Fruit fly (Drosophila melanogaster) whole organism, prepupa: ENCODE results near the gene CG32266.
A peak's percentile ranks its signal among the peaks of the same experiment; 100 is the strongest.

Experiments
- Blimp-1 ChIP-seq: fragments of 200-800 bp; sonication (Bioruptor generic); optimal IDR thresholded peaks from 3 replicates; lab custom pipeline; 2017; ENCODE audit warnings: missing biosample characterization, missing genetic modification characterization, mild to moderate bottlenecking, moderate library complexity, missing genetic modification reagents
- CG10631 ChIP-seq: fragments of 200-800 bp; sonication (Bioruptor generic); optimal IDR thresholded peaks from 2 replicates; lab custom pipeline; 2016; ENCODE audit warnings: missing biosample characterization, missing genetic modification characterization
- CG10669 ChIP-seq: fragments of 200-800 bp; sonication (Bioruptor generic); optimal IDR thresholded peaks from 3 replicates; lab custom pipeline; 2018; ENCODE audit warnings: missing biosample characterization, mild to moderate bottlenecking, missing genetic modification characterization, moderate library complexity
- CG11294 ChIP-seq: fragments of 200-800 bp; sonication (Bioruptor generic); IDR thresholded peaks from 2 replicates; pipeline ENCODE4 v1.3.6; 2022; ENCODE audit warnings: missing biosample characterization, missing genetic modification characterization
- CG11762 ChIP-seq: fragments of 200-800 bp; sonication (Bioruptor generic); optimal IDR thresholded peaks from 3 replicates; lab custom pipeline; 2016; ENCODE audit warnings: missing biosample characterization, missing genetic modification characterization; ENCODE audit not compliant: insufficient read depth
- CG11902 ChIP-seq: fragments of 200-800 bp; sonication (Bioruptor generic); optimal IDR thresholded peaks from 3 replicates; lab custom pipeline; 2016; ENCODE audit warnings: missing biosample characterization, missing genetic modification characterization
- CG15336 ChIP-seq: fragments of 200-800 bp; sonication (Bioruptor generic); IDR thresholded peaks from 2 replicates; pipeline ENCODE4 v1.3.6; 2022; ENCODE audit warnings: missing biosample characterization, missing genetic modification characterization
- CG1621 ChIP-seq: fragments of 200-800 bp; sonication (Bioruptor generic); optimal IDR thresholded peaks from 3 replicates; lab custom pipeline; 2018; ENCODE audit warnings: missing biosample characterization, mild to moderate bottlenecking, missing genetic modification characterization
- CG3032 ChIP-seq: fragments of 200-800 bp; optimal IDR thresholded peaks from 2 replicates; lab custom pipeline; 2019; ENCODE audit warnings: missing biosample characterization, mild to moderate bottlenecking, missing genetic modification characterization, moderate library complexity
- CG31627 ChIP-seq: fragments of 200-800 bp; sonication (Bioruptor generic); optimal IDR thresholded peaks from 3 replicates; lab custom pipeline; 2016; ENCODE audit warnings: missing biosample characterization, missing genetic modification characterization
- CG3919 ChIP-seq: fragments of 200-800 bp; sonication (Bioruptor generic); optimal IDR thresholded peaks from 3 replicates; lab custom pipeline; 2016; ENCODE audit warnings: missing biosample characterization, missing genetic modification characterization
- CG4318 ChIP-seq: fragments of 200-800 bp; sonication (Bioruptor generic); optimal IDR thresholded peaks from 3 replicates; lab custom pipeline; 2017; ENCODE audit warnings: missing biosample characterization, mild to moderate bottlenecking, missing genetic modification characterization
- CG6163 ChIP-seq: fragments of 200-800 bp; sonication (Bioruptor generic); IDR thresholded peaks from 3 replicates; pipeline ENCODE4 v1.3.6; 2022; ENCODE audit warnings: missing biosample characterization, missing genetic modification characterization
- CG6276 ChIP-seq: fragments of 200-800 bp; sonication (Bioruptor generic); optimal IDR thresholded peaks from 2 replicates; lab custom pipeline; 2017; ENCODE audit warnings: missing biosample characterization, mild to moderate bottlenecking, missing genetic modification characterization
- CG6792 ChIP-seq: fragments of 200-800 bp; sonication (Bioruptor generic); optimal IDR thresholded peaks from 3 replicates; lab custom pipeline; 2016; ENCODE audit warnings: missing biosample characterization, missing genetic modification characterization
- CG6808 ChIP-seq: fragments of 200-800 bp; sonication (Bioruptor generic); optimal IDR thresholded peaks from 3 replicates; lab custom pipeline; 2017; ENCODE audit warnings: missing biosample characterization, missing genetic modification characterization, mild to moderate bottlenecking, moderate library complexity, missing genetic modification reagents
- CG6854 ChIP-seq: fragments of 200-800 bp; sonication (Bioruptor generic); optimal IDR thresholded peaks from 2 replicates; lab custom pipeline; 2017; ENCODE audit warnings: missing biosample characterization, mild to moderate bottlenecking, missing genetic modification characterization
- CG7368 ChIP-seq: fragments of 200-800 bp; sonication (Bioruptor generic); optimal IDR thresholded peaks from 3 replicates; lab custom pipeline; 2016; ENCODE audit warnings: missing biosample characterization, missing genetic modification characterization
- CG8119 ChIP-seq: fragments of 200-800 bp; sonication (Bioruptor generic); IDR thresholded peaks from 3 replicates; pipeline ENCODE4 v1.3.6; 2022; ENCODE audit warnings: missing biosample characterization, missing genetic modification characterization
- CG8319 ChIP-seq: fragments of 200-800 bp; sonication (Bioruptor generic); optimal IDR thresholded peaks from 3 replicates; lab custom pipeline; 2016; ENCODE audit warnings: missing biosample characterization, missing genetic modification characterization
- CG8632 ChIP-seq: fragments of 200-800 bp; sonication (Bioruptor generic); optimal IDR thresholded peaks from 3 replicates; lab custom pipeline; 2016; ENCODE audit warnings: missing biosample characterization, missing genetic modification characterization
- CG9139 ChIP-seq: fragments of 200-800 bp; sonication (Bioruptor generic); optimal IDR thresholded peaks from 3 replicates; lab custom pipeline; 2017; ENCODE audit warnings: missing biosample characterization, mild to moderate bottlenecking, missing genetic modification characterization
- Eip75B ChIP-seq: fragments of 200-800 bp; sonication (Bioruptor generic); optimal IDR thresholded peaks from 3 replicates; lab custom pipeline; 2016; ENCODE audit warnings: missing biosample characterization, missing genetic modification characterization
- Eip78C ChIP-seq: fragments of 200-800 bp; sonication (Bioruptor generic); peaks from one replicate; lab custom pipeline; 2016; ENCODE audit warnings: missing biosample characterization, missing genetic modification characterization
- Eip93F ChIP-seq: fragments of 200-800 bp; sonication (Bioruptor generic); optimal IDR thresholded peaks from 2 replicates; lab custom pipeline; 2016; ENCODE audit warnings: missing biosample characterization, mild to moderate bottlenecking, missing genetic modification characterization
- Ets21C ChIP-seq: fragments of 200-800 bp; sonication (Bioruptor generic); optimal IDR thresholded peaks from 3 replicates; lab custom pipeline; 2016; ENCODE audit warnings: missing biosample characterization, missing genetic modification characterization
- Ets96B ChIP-seq: fragments of 200-800 bp; optimal IDR thresholded peaks from 2 replicates; lab custom pipeline; 2019; ENCODE audit warnings: missing biosample characterization, mild to moderate bottlenecking, missing genetic modification characterization, moderate library complexity
- Gug ChIP-seq: fragments of 200-800 bp; sonication (Bioruptor generic); IDR thresholded peaks from 2 replicates; pipeline ENCODE4 v1.3.6; 2022; ENCODE audit warnings: missing biosample characterization, missing genetic modification characterization
- Hr38 ChIP-seq: sonication (Bioruptor generic); optimal IDR thresholded peaks from 2 replicates; lab custom pipeline; 2016; ENCODE audit warnings: missing biosample characterization, missing genetic modification characterization
- Lpt ChIP-seq: fragments of 200-800 bp; sonication (Bioruptor generic); optimal IDR thresholded peaks from 3 replicates; lab custom pipeline; 2016; ENCODE audit warnings: missing biosample characterization, missing genetic modification characterization
- Met ChIP-seq: fragments of 200-800 bp; sonication (Bioruptor generic); optimal IDR thresholded peaks from 3 replicates; lab custom pipeline; 2016; ENCODE audit warnings: missing biosample characterization, missing genetic modification characterization
- OdsH ChIP-seq: fragments of 200-800 bp; sonication (Bioruptor generic); optimal IDR thresholded peaks from 3 replicates; lab custom pipeline; 2016; ENCODE audit warnings: missing biosample characterization, missing genetic modification characterization
- Smox ChIP-seq: fragments of 200-800 bp; sonication (Bioruptor generic); optimal IDR thresholded peaks from 3 replicates; lab custom pipeline; 2016; ENCODE audit warnings: missing biosample characterization, missing genetic modification characterization
- Sox14 ChIP-seq: fragments of 200-800 bp; sonication (Bioruptor generic); optimal IDR thresholded peaks from 3 replicates; lab custom pipeline; 2016; ENCODE audit warnings: missing biosample characterization, missing genetic modification characterization
- Sox15 ChIP-seq: fragments of 200-800 bp; sonication (Bioruptor generic); optimal IDR thresholded peaks from 3 replicates; lab custom pipeline; 2016; ENCODE audit warnings: missing biosample characterization, missing genetic modification characterization
- achi ChIP-seq: fragments of 200-800 bp; sonication (Bioruptor generic); optimal IDR thresholded peaks from 3 replicates; lab custom pipeline; 2016; ENCODE audit warnings: missing biosample characterization, missing genetic modification characterization
- acj6 ChIP-seq: fragments of 200-800 bp; sonication (Bioruptor generic); optimal IDR thresholded peaks from 3 replicates; lab custom pipeline; 2016; ENCODE audit warnings: missing biosample characterization, missing genetic modification characterization
- dsx ChIP-seq: fragments of 200-800 bp; optimal IDR thresholded peaks from 3 replicates; lab custom pipeline; 2019; ENCODE audit warnings: missing biosample characterization, mild to moderate bottlenecking, missing genetic modification characterization, moderate library complexity; ENCODE audit not compliant: poor library complexity, severe bottlenecking
- eg ChIP-seq: fragments of 200-800 bp; sonication (Bioruptor generic); IDR thresholded peaks from 3 replicates; pipeline ENCODE4 v1.3.6; 2022; ENCODE audit warnings: missing biosample characterization, missing genetic modification characterization
- esn ChIP-seq: fragments of 200-800 bp; sonication (Bioruptor generic); optimal IDR thresholded peaks from 2 replicates; lab custom pipeline; 2016; ENCODE audit warnings: missing biosample characterization, mild to moderate bottlenecking, missing genetic modification characterization, moderate library complexity
- fd59A ChIP-seq: fragments of 200-800 bp; sonication (Bioruptor generic); optimal IDR thresholded peaks from 2 replicates; lab custom pipeline; 2017; ENCODE audit warnings: missing biosample characterization, mild to moderate bottlenecking, missing genetic modification characterization, missing genetic modification reagents
- fd85E ChIP-seq: fragments of 200-800 bp; sonication (Bioruptor generic); optimal IDR thresholded peaks from 3 replicates; lab custom pipeline; 2016; ENCODE audit warnings: missing biosample characterization, missing genetic modification characterization
- fkh ChIP-seq: fragments of 200-800 bp; sonication (Bioruptor generic); optimal IDR thresholded peaks from 3 replicates; lab custom pipeline; 2017; ENCODE audit warnings: missing biosample characterization, mild to moderate bottlenecking, missing genetic modification characterization, moderate library complexity
- lz ChIP-seq: fragments of 200-800 bp; sonication (Bioruptor generic); optimal IDR thresholded peaks from 3 replicates; lab custom pipeline; 2016; ENCODE audit warnings: missing biosample characterization, missing genetic modification characterization
- net ChIP-seq: fragments of 200-800 bp; sonication (Bioruptor generic); optimal IDR thresholded peaks from 3 replicates; lab custom pipeline; 2016; ENCODE audit warnings: missing biosample characterization, missing genetic modification characterization
- pdm3 ChIP-seq: fragments of 200-800 bp; sonication (Bioruptor generic); optimal IDR thresholded peaks from 3 replicates; lab custom pipeline; 2016; ENCODE audit warnings: missing biosample characterization, missing genetic modification characterization
- spab ChIP-seq: fragments of 200-800 bp; sonication (Bioruptor generic); optimal IDR thresholded peaks from 2 replicates; lab custom pipeline; 2017; ENCODE audit warnings: missing biosample characterization, mild to moderate bottlenecking, missing genetic modification characterization, missing genetic modification reagents
- ss ChIP-seq, 2 experiments: fragments of 200-800 bp; sonication (Bioruptor generic); optimal IDR thresholded peaks; 2 replicates in 1 of 2; 3 replicates in 1 of 2; lab custom pipeline; 2017 to 2018; ENCODE audit warnings: mild to moderate bottlenecking in 2 of 2, missing biosample characterization in 2 of 2, missing genetic modification characterization in 2 of 2, moderate library complexity in 1 of 2
- svp ChIP-seq: fragments of 200-800 bp; sonication (Bioruptor generic); peaks from one replicate; lab custom pipeline; 2016; ENCODE audit warnings: missing biosample characterization, missing genetic modification characterization
- topi ChIP-seq: fragments of 200-800 bp; sonication (Bioruptor generic); optimal IDR thresholded peaks from 3 replicates; lab custom pipeline; 2016; ENCODE audit warnings: missing biosample characterization, missing genetic modification characterization
- vri ChIP-seq: fragments of 200-800 bp; sonication (Bioruptor generic); optimal IDR thresholded peaks from 3 replicates; lab custom pipeline; 2016; ENCODE audit warnings: missing biosample characterization, mild to moderate bottlenecking, missing genetic modification characterization

The CG32266 gene

dm6 chr3L:3786344-3787076 is 4.1 kb upstream of the CG32266 start:
- TF ChIP-seq Met (peak; percentile 25), Eip78C (GFP tag; lab: Kevin White, UChicago) (peak; percentile 88), pdm3 (GFP tag; lab: Kevin White, UChicago) (peak; percentile 40), lz (GFP tag; lab: Kevin White, UChicago) (peak; percentile 7), CG6854 (GFP tag; lab: Kevin White, UChicago) (no peak), achi (peak; percentile 36), Hr38 (GFP tag; lab: Kevin White, UChicago) (no peak), svp (peak; percentile 44), topi (GFP tag; lab: Kevin White, UChicago) (no peak), ss (GFP tag; optimal IDR thresholded peaks at IDR 0.05; lab: Kevin White, UChicago) (no peak), CG10669 (GFP tag; lab: Kevin White, UChicago) (no peak), CG10631 (GFP tag; lab: Kevin White, UChicago) (peak; percentile 4), OdsH (GFP tag; lab: Kevin White, UChicago) (peak; percentile 33), CG6276 (GFP tag; lab: Kevin White, UChicago) (no peak), Smox (peak; percentile 41), CG6792 (peak; percentile 21), fd85E (GFP tag; lab: Kevin White, UChicago) (no peak), Sox15 (GFP tag; lab: Kevin White, UChicago) (peak; percentile 9), CG11762 (GFP tag; lab: Kevin White, UChicago) (no peak), net (GFP tag; lab: Kevin White, UChicago) (peak; percentile 9), Eip93F (GFP tag; lab: Kevin White, UChicago) (no peak), CG8119 (GFP tag; lab: Robert Waterston, UW) (peak; percentile 51; the same call in 2 of the 3 replicates), acj6 (GFP tag; lab: Kevin White, UChicago) (peak; percentile 5), Blimp-1 (no peak), fkh (GFP tag; lab: Kevin White, UChicago) (peak; percentile 49), CG11294 (0 out of 2 replicates have a peak, but pooled peaks have one; percentile 40), CG3032 (tag; lab: Kevin White, UChicago) (peak; percentile 28), Gug (GFP tag; lab: Robert Waterston, UW) (no peak), fd59A (GFP tag; lab: Kevin White, UChicago) (no peak), CG7368 (GFP tag; lab: Kevin White, UChicago) (no peak), dsx (GFP tag; lab: Kevin White, UChicago) (no peak), CG3919 (GFP tag; lab: Kevin White, UChicago) (no peak), CG15336 (peak; percentile 54; the same call in 1 of the 2 replicates), Lpt (GFP tag; lab: Kevin White, UChicago) (peak; percentile 16), CG11902 (GFP tag; lab: Kevin White, UChicago) (no peak), esn (peak; percentile 41), vri (GFP tag; lab: Kevin White, UChicago) (peak; percentile 28), CG8632 (no peak), CG31627 (GFP tag; lab: Kevin White, UChicago) (peak; percentile 1), CG6163 (GFP tag; lab: Robert Waterston, UW) (peak; percentile 51; the same call in 1 of the 3 replicates), Sox14 (no peak), spab (no peak), eg (GFP tag; lab: Robert Waterston, UW) (peak; percentile 52; the same call in 2 of the 3 replicates), Ets21C (GFP tag; lab: Kevin White, UChicago) (no peak), CG4318 (GFP tag; lab: Kevin White, UChicago) (peak; percentile 22), CG6808 (no peak), CG9139 (GFP tag; lab: Kevin White, UChicago) (no peak), Eip75B (GFP tag; lab: Kevin White, UChicago) (no peak), CG8319 (GFP tag; lab: Kevin White, UChicago) (no peak), CG1621 (no peak), Ets96B (no peak)
